Fruit fly (Drosophila melanogaster): ENCODE results near the gene CG18596.

DNA sequence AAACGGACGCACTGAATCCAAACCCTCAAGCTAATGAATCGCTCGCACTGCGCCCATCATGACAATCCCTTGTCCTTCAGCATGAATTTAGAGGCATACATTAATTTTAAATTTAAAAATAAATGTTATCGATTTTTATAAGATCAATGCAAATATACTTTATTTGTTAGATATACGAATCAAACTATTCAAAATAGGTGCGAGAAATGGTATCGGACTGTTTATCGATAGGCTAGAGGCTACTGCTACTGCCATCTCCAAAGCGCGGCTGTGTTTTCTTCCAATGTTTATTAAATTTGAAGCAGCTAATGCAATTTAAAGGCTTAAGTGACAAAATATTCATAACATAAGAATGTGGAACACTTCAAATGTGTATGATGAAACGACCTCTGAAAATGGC, 5.4 kb downstream of the CG18596 start, which contains the start of gene CG43342:
- TF ChIP-seq psq (optimal IDR thresholded peaks at IDR 0.05) = no peak
- TF ChIP-seq EcR (GFP tag; optimal IDR thresholded peaks at IDR 0.05) = no peak
- TF ChIP-seq Dll (optimal IDR thresholded peaks at IDR 0.05) = no peak
- no peak for TF ChIP-seq CG8478 (optimal IDR thresholded peaks at IDR 0.05)
